Fruit fly (Drosophila melanogaster): ENCODE results near the gene CG7888.

The CG7888 gene

dm6 chr3L:11089805-11090440, 36.1 kb downstream of the CG7888 start (continued):
- TF ChIP-seq CG14860 (GFP tag; IDR thresholded peaks at IDR 0.05; ENCODE audit: partially characterized antibody) (peak; percentile 47; the same call in 1 of the 3 replicates), nmo (GFP tag; optimal IDR thresholded peaks at IDR 0.05) (peak; percentile 96), CG18262 (tag; optimal IDR thresholded peaks at IDR 0.05) (peak; percentile 98), insv (GFP tag; optimal IDR thresholded peaks at IDR 0.05) (peak in 1 of 2 experiments; percentile 62), wor (GFP tag; IDR thresholded peaks at IDR 0.05) (peak; percentile 86), CG18764 (GFP tag; optimal IDR thresholded peaks at IDR 0.05) (peak; percentile 81), CG2199 (GFP tag; IDR thresholded peaks at IDR 0.05) (peak; percentile 61; the same call in 2 of the 3 replicates), pan (optimal IDR thresholded peaks at IDR 0.05) (no peak), pan (GFP tag; optimal IDR thresholded peaks at IDR 0.05 in 1 of 2, IDR thresholded peaks at IDR 0.05 in 1 of 2) (peak in 1 of 2 experiments; percentile 84), CG9797 (GFP tag; optimal IDR thresholded peaks at IDR 0.05) (peak; percentile 39), kni (GFP tag; optimal IDR thresholded peaks at IDR 0.05) (peak; percentile 93), CG7745 (tag; optimal IDR thresholded peaks at IDR 0.05) (peak; percentile 69), CG1647 (GFP tag; optimal IDR thresholded peaks at IDR 0.05) (peak; percentile 73), CG17385 (GFP tag; optimal IDR thresholded peaks at IDR 0.05) (peak; percentile 91), vfl (GFP tag; optimal IDR thresholded peaks at IDR 0.05) (peak; percentile 29), dpn (GFP tag; optimal IDR thresholded peaks at IDR 0.05) (peak; percentile 73 to 88), ATbp (GFP tag; optimal IDR thresholded peaks at IDR 0.05) (peak; percentile 86), Awh (GFP tag; IDR thresholded peaks at IDR 0.05) (peak; percentile 90), sisA (GFP tag; IDR thresholded peaks at IDR 0.05) (peak; percentile 74), oc (tag; optimal IDR thresholded peaks at IDR 0.05) (peak; percentile 81), CG3838 (GFP tag; optimal IDR thresholded peaks at IDR 0.05) (peak; percentile 79), al (GFP tag; IDR thresholded peaks at IDR 0.05) (peak; percentile 47; the same call in 1 of the 2 replicates), chn (GFP tag; optimal IDR thresholded peaks at IDR 0.05) (peak; percentile 84), CG5180 (GFP tag; optimal IDR thresholded peaks at IDR 0.05) (peak; percentile 86), Hr3 (GFP tag; optimal IDR thresholded peaks at IDR 0.05) (peak; percentile 91), unc-4 (GFP tag; IDR thresholded peaks at IDR 0.05; ENCODE audit: partially characterized antibody) (no peak), CG3065 (GFP tag; optimal IDR thresholded peaks at IDR 0.05) (peak; percentile 68), trh (GFP tag; optimal IDR thresholded peaks at IDR 0.05) (peak; percentile 76), CG5953 (GFP tag; IDR thresholded peaks at IDR 0.05) (peak; percentile 89), tll (GFP tag; optimal IDR thresholded peaks at IDR 0.05) (peak in 1 of 2 experiments; percentile 74), CG2712 (tag; optimal IDR thresholded peaks at IDR 0.05) (peak; percentile 96), CG1603 (tag; optimal IDR thresholded peaks at IDR 0.05) (peak; percentile 71), CG8388 (GFP tag; optimal IDR thresholded peaks at IDR 0.05) (peak; percentile 90), Med (GFP tag) (peak; percentile 86), CG16779 (GFP tag; IDR thresholded peaks at IDR 0.05) (no peak), CG13624 (GFP tag; optimal IDR thresholded peaks at IDR 0.05) (peak; percentile 26), CG10274 (GFP tag; optimal IDR thresholded peaks at IDR 0.05) (peak; percentile 75), CG10321 (GFP tag; IDR thresholded peaks at IDR 0.05) (peak; percentile 54; the same call in 1 of the 2 replicates), B-H1 (GFP tag; IDR thresholded peaks at IDR 0.05) (peak; percentile 50), CG11723 (GFP tag; optimal IDR thresholded peaks at IDR 0.05) (peak; percentile 91), hkb (optimal IDR thresholded peaks at IDR 0.05) (no peak), hkb (GFP tag; IDR thresholded peaks at IDR 0.05) (peak; percentile 93), Lpt (GFP tag; optimal IDR thresholded peaks at IDR 0.05) (no peak), nom (GFP tag; optimal IDR thresholded peaks at IDR 0.05) (no peak), ems (GFP tag; optimal IDR thresholded peaks at IDR 0.05) (peak; percentile 87), CG17612 (GFP tag; IDR thresholded peaks at IDR 0.05) (peak; percentile 31; the same call in 1 of the 2 replicates), row (GFP tag; IDR thresholded peaks at IDR 0.05) (peak; percentile 90), wdn (GFP tag; IDR thresholded peaks at IDR 0.05) (no peak), Dip2 (GFP tag; IDR thresholded peaks at IDR 0.05) (no peak; the same call in 1 of the 2 replicates), CG16863 (GFP tag; optimal IDR thresholded peaks at IDR 0.05) (peak; percentile 87)

Measured in whole organism, embryonic.